Fruit fly (Drosophila melanogaster) whole organism, prepupa: ENCODE data around the gene CG7912.

Source experiments
- Blimp-1 ChIP-seq: fragments of 200-800 bp; sonication (Bioruptor generic); optimal IDR thresholded peaks from 3 replicates; lab custom pipeline; 2017; ENCODE audit warnings: missing biosample characterization, missing genetic modification characterization, mild to moderate bottlenecking, moderate library complexity, missing genetic modification reagents
- CG10631 ChIP-seq: fragments of 200-800 bp; sonication (Bioruptor generic); optimal IDR thresholded peaks from 2 replicates; lab custom pipeline; 2016; ENCODE audit warnings: missing biosample characterization, missing genetic modification characterization
- CG10669 ChIP-seq: fragments of 200-800 bp; sonication (Bioruptor generic); optimal IDR thresholded peaks from 3 replicates; lab custom pipeline; 2018; ENCODE audit warnings: missing biosample characterization, mild to moderate bottlenecking, missing genetic modification characterization, moderate library complexity
- CG11294 ChIP-seq: fragments of 200-800 bp; sonication (Bioruptor generic); IDR thresholded peaks from 2 replicates; pipeline ENCODE4 v1.3.6; 2022; ENCODE audit warnings: missing biosample characterization, missing genetic modification characterization
- CG11762 ChIP-seq: fragments of 200-800 bp; sonication (Bioruptor generic); optimal IDR thresholded peaks from 3 replicates; lab custom pipeline; 2016; ENCODE audit warnings: missing biosample characterization, missing genetic modification characterization; ENCODE audit not compliant: insufficient read depth
- CG11902 ChIP-seq: fragments of 200-800 bp; sonication (Bioruptor generic); optimal IDR thresholded peaks from 3 replicates; lab custom pipeline; 2016; ENCODE audit warnings: missing biosample characterization, missing genetic modification characterization
- CG15336 ChIP-seq: fragments of 200-800 bp; sonication (Bioruptor generic); IDR thresholded peaks from 2 replicates; pipeline ENCODE4 v1.3.6; 2022; ENCODE audit warnings: missing biosample characterization, missing genetic modification characterization
- CG1621 ChIP-seq: fragments of 200-800 bp; sonication (Bioruptor generic); optimal IDR thresholded peaks from 3 replicates; lab custom pipeline; 2018; ENCODE audit warnings: missing biosample characterization, mild to moderate bottlenecking, missing genetic modification characterization
- CG3032 ChIP-seq: fragments of 200-800 bp; optimal IDR thresholded peaks from 2 replicates; lab custom pipeline; 2019; ENCODE audit warnings: missing biosample characterization, mild to moderate bottlenecking, missing genetic modification characterization, moderate library complexity
- CG31627 ChIP-seq: fragments of 200-800 bp; sonication (Bioruptor generic); optimal IDR thresholded peaks from 3 replicates; lab custom pipeline; 2016; ENCODE audit warnings: missing biosample characterization, missing genetic modification characterization
- CG32006 ChIP-seq: fragments of 200-800 bp; sonication (Bioruptor generic); optimal IDR thresholded peaks from 3 replicates; lab custom pipeline; 2017; ENCODE audit warnings: missing biosample characterization, mild to moderate bottlenecking, missing genetic modification characterization
- CG34406 ChIP-seq: fragments of 200-800 bp; sonication (Bioruptor generic); optimal IDR thresholded peaks from 3 replicates; lab custom pipeline; 2016; ENCODE audit warnings: missing biosample characterization, missing genetic modification characterization
- CG3919 ChIP-seq: fragments of 200-800 bp; sonication (Bioruptor generic); optimal IDR thresholded peaks from 3 replicates; lab custom pipeline; 2016; ENCODE audit warnings: missing biosample characterization, missing genetic modification characterization
- CG6163 ChIP-seq: fragments of 200-800 bp; sonication (Bioruptor generic); IDR thresholded peaks from 3 replicates; pipeline ENCODE4 v1.3.6; 2022; ENCODE audit warnings: missing biosample characterization, missing genetic modification characterization
- CG6276 ChIP-seq: fragments of 200-800 bp; sonication (Bioruptor generic); optimal IDR thresholded peaks from 2 replicates; lab custom pipeline; 2017; ENCODE audit warnings: missing biosample characterization, mild to moderate bottlenecking, missing genetic modification characterization
- CG6792 ChIP-seq: fragments of 200-800 bp; sonication (Bioruptor generic); optimal IDR thresholded peaks from 3 replicates; lab custom pipeline; 2016; ENCODE audit warnings: missing biosample characterization, missing genetic modification characterization
- CG6808 ChIP-seq: fragments of 200-800 bp; sonication (Bioruptor generic); optimal IDR thresholded peaks from 3 replicates; lab custom pipeline; 2017; ENCODE audit warnings: missing biosample characterization, missing genetic modification characterization, mild to moderate bottlenecking, moderate library complexity, missing genetic modification reagents
- CG6854 ChIP-seq: fragments of 200-800 bp; sonication (Bioruptor generic); optimal IDR thresholded peaks from 2 replicates; lab custom pipeline; 2017; ENCODE audit warnings: missing biosample characterization, mild to moderate bottlenecking, missing genetic modification characterization
- CG7368 ChIP-seq: fragments of 200-800 bp; sonication (Bioruptor generic); optimal IDR thresholded peaks from 3 replicates; lab custom pipeline; 2016; ENCODE audit warnings: missing biosample characterization, missing genetic modification characterization
- CG8119 ChIP-seq: fragments of 200-800 bp; sonication (Bioruptor generic); IDR thresholded peaks from 3 replicates; pipeline ENCODE4 v1.3.6; 2022; ENCODE audit warnings: missing biosample characterization, missing genetic modification characterization
- CG8319 ChIP-seq: fragments of 200-800 bp; sonication (Bioruptor generic); optimal IDR thresholded peaks from 3 replicates; lab custom pipeline; 2016; ENCODE audit warnings: missing biosample characterization, missing genetic modification characterization
- CG8632 ChIP-seq: fragments of 200-800 bp; sonication (Bioruptor generic); optimal IDR thresholded peaks from 3 replicates; lab custom pipeline; 2016; ENCODE audit warnings: missing biosample characterization, missing genetic modification characterization
- CG9139 ChIP-seq: fragments of 200-800 bp; sonication (Bioruptor generic); optimal IDR thresholded peaks from 3 replicates; lab custom pipeline; 2017; ENCODE audit warnings: missing biosample characterization, mild to moderate bottlenecking, missing genetic modification characterization
- Eip75B ChIP-seq: fragments of 200-800 bp; sonication (Bioruptor generic); optimal IDR thresholded peaks from 3 replicates; lab custom pipeline; 2016; ENCODE audit warnings: missing biosample characterization, missing genetic modification characterization
- Eip93F ChIP-seq: fragments of 200-800 bp; sonication (Bioruptor generic); optimal IDR thresholded peaks from 2 replicates; lab custom pipeline; 2016; ENCODE audit warnings: missing biosample characterization, mild to moderate bottlenecking, missing genetic modification characterization
- Ets21C ChIP-seq: fragments of 200-800 bp; sonication (Bioruptor generic); optimal IDR thresholded peaks from 3 replicates; lab custom pipeline; 2016; ENCODE audit warnings: missing biosample characterization, missing genetic modification characterization
- Ets96B ChIP-seq: fragments of 200-800 bp; optimal IDR thresholded peaks from 2 replicates; lab custom pipeline; 2019; ENCODE audit warnings: missing biosample characterization, mild to moderate bottlenecking, missing genetic modification characterization, moderate library complexity
- Gug ChIP-seq: fragments of 200-800 bp; sonication (Bioruptor generic); IDR thresholded peaks from 2 replicates; pipeline ENCODE4 v1.3.6; 2022; ENCODE audit warnings: missing biosample characterization, missing genetic modification characterization
- Hr38 ChIP-seq: sonication (Bioruptor generic); optimal IDR thresholded peaks from 2 replicates; lab custom pipeline; 2016; ENCODE audit warnings: missing biosample characterization, missing genetic modification characterization
- Hr39 ChIP-seq: fragments of 200-800 bp; sonication (Bioruptor generic); optimal IDR thresholded peaks from 2 replicates; lab custom pipeline; 2016; ENCODE audit warnings: missing biosample characterization, missing genetic modification characterization
- Hr4 ChIP-seq: fragments of 200-800 bp; sonication (Bioruptor generic); optimal IDR thresholded peaks from 3 replicates; lab custom pipeline; 2016; ENCODE audit warnings: missing biosample characterization, missing genetic modification characterization
- Lpt ChIP-seq: fragments of 200-800 bp; sonication (Bioruptor generic); optimal IDR thresholded peaks from 3 replicates; lab custom pipeline; 2016; ENCODE audit warnings: missing biosample characterization, missing genetic modification characterization
- Met ChIP-seq: fragments of 200-800 bp; sonication (Bioruptor generic); optimal IDR thresholded peaks from 3 replicates; lab custom pipeline; 2016; ENCODE audit warnings: missing biosample characterization, missing genetic modification characterization
- OdsH ChIP-seq: fragments of 200-800 bp; sonication (Bioruptor generic); optimal IDR thresholded peaks from 3 replicates; lab custom pipeline; 2016; ENCODE audit warnings: missing biosample characterization, missing genetic modification characterization
- Smox ChIP-seq: fragments of 200-800 bp; sonication (Bioruptor generic); optimal IDR thresholded peaks from 3 replicates; lab custom pipeline; 2016; ENCODE audit warnings: missing biosample characterization, missing genetic modification characterization
- Sox102F ChIP-seq: fragments of 200-800 bp; sonication (Bioruptor generic); optimal IDR thresholded peaks from 2 replicates; lab custom pipeline; 2016; ENCODE audit warnings: missing biosample characterization, mild to moderate bottlenecking, missing genetic modification characterization
- Sox14 ChIP-seq: fragments of 200-800 bp; sonication (Bioruptor generic); optimal IDR thresholded peaks from 3 replicates; lab custom pipeline; 2016; ENCODE audit warnings: missing biosample characterization, missing genetic modification characterization
- Sox15 ChIP-seq: fragments of 200-800 bp; sonication (Bioruptor generic); optimal IDR thresholded peaks from 3 replicates; lab custom pipeline; 2016; ENCODE audit warnings: missing biosample characterization, missing genetic modification characterization
- achi ChIP-seq: fragments of 200-800 bp; sonication (Bioruptor generic); optimal IDR thresholded peaks from 3 replicates; lab custom pipeline; 2016; ENCODE audit warnings: missing biosample characterization, missing genetic modification characterization
- acj6 ChIP-seq: fragments of 200-800 bp; sonication (Bioruptor generic); optimal IDR thresholded peaks from 3 replicates; lab custom pipeline; 2016; ENCODE audit warnings: missing biosample characterization, missing genetic modification characterization
- dac ChIP-seq: fragments of 200-800 bp; sonication (Bioruptor generic); optimal IDR thresholded peaks from 2 replicates; lab custom pipeline; 2017; ENCODE audit warnings: missing biosample characterization, mild to moderate bottlenecking, missing genetic modification characterization
- dsx ChIP-seq: fragments of 200-800 bp; optimal IDR thresholded peaks from 3 replicates; lab custom pipeline; 2019; ENCODE audit warnings: missing biosample characterization, mild to moderate bottlenecking, missing genetic modification characterization, moderate library complexity; ENCODE audit not compliant: poor library complexity, severe bottlenecking
- eg ChIP-seq: fragments of 200-800 bp; sonication (Bioruptor generic); IDR thresholded peaks from 3 replicates; pipeline ENCODE4 v1.3.6; 2022; ENCODE audit warnings: missing biosample characterization, missing genetic modification characterization
- esn ChIP-seq: fragments of 200-800 bp; sonication (Bioruptor generic); optimal IDR thresholded peaks from 2 replicates; lab custom pipeline; 2016; ENCODE audit warnings: missing biosample characterization, mild to moderate bottlenecking, missing genetic modification characterization, moderate library complexity
- fd85E ChIP-seq: fragments of 200-800 bp; sonication (Bioruptor generic); optimal IDR thresholded peaks from 3 replicates; lab custom pipeline; 2016; ENCODE audit warnings: missing biosample characterization, missing genetic modification characterization
- lz ChIP-seq: fragments of 200-800 bp; sonication (Bioruptor generic); optimal IDR thresholded peaks from 3 replicates; lab custom pipeline; 2016; ENCODE audit warnings: missing biosample characterization, missing genetic modification characterization
- net ChIP-seq: fragments of 200-800 bp; sonication (Bioruptor generic); optimal IDR thresholded peaks from 3 replicates; lab custom pipeline; 2016; ENCODE audit warnings: missing biosample characterization, missing genetic modification characterization
- pdm3 ChIP-seq: fragments of 200-800 bp; sonication (Bioruptor generic); optimal IDR thresholded peaks from 3 replicates; lab custom pipeline; 2016; ENCODE audit warnings: missing biosample characterization, missing genetic modification characterization
- salr ChIP-seq, 2 experiments: fragments of 200-800 bp; sonication (Bioruptor generic); optimal IDR thresholded peaks; 3 replicates each; lab custom pipeline; 2016 to 2018; ENCODE audit warnings: missing biosample characterization in 2 of 2, missing genetic modification characterization in 2 of 2, mild to moderate bottlenecking in 1 of 2
- ss ChIP-seq, 2 experiments: fragments of 200-800 bp; sonication (Bioruptor generic); optimal IDR thresholded peaks; 2 replicates in 1 of 2; 3 replicates in 1 of 2; lab custom pipeline; 2017 to 2018; ENCODE audit warnings: mild to moderate bottlenecking in 2 of 2, missing biosample characterization in 2 of 2, missing genetic modification characterization in 2 of 2, moderate library complexity in 1 of 2
- svp ChIP-seq: fragments of 200-800 bp; sonication (Bioruptor generic); peaks from one replicate; lab custom pipeline; 2016; ENCODE audit warnings: missing biosample characterization, missing genetic modification characterization
- topi ChIP-seq: fragments of 200-800 bp; sonication (Bioruptor generic); optimal IDR thresholded peaks from 3 replicates; lab custom pipeline; 2016; ENCODE audit warnings: missing biosample characterization, missing genetic modification characterization
- vri ChIP-seq: fragments of 200-800 bp; sonication (Bioruptor generic); optimal IDR thresholded peaks from 3 replicates; lab custom pipeline; 2016; ENCODE audit warnings: missing biosample characterization, mild to moderate bottlenecking, missing genetic modification characterization

Gene CG7912

DNA sequence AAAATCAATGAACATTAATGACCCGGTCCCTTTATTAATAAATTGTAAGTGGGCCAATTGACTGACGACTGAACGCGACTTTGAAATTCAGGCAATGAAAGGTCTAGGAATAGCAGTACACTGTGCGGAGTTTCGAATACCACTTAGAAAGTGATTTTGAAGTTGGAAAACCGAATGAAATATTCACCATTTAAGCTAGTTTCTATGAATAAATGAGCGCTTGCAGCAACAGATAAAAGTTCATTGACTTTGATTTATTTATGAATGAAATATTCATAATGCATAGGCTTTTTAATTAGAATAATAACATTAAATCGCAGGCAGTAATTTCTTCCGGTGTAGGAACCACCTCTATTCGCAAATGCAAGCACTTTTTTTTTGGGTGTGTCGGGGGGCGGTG lies 12.0 kb upstream of the CG7912 start:
- no peak for TF ChIP-seq OdsH (GFP tag; lab: Kevin White, UChicago)
- TF ChIP-seq fd85E (GFP tag; lab: Kevin White, UChicago): no peak
- TF ChIP-seq dac (GFP tag; lab: Kevin White, UChicago): peak; percentile 13
- TF ChIP-seq Sox14 (GFP tag; lab: Kevin White, UChicago): peak; percentile 7
- peak; percentile 74; the same call in 2 of the 3 replicates for TF ChIP-seq CG6163 (GFP tag; lab: Robert Waterston, UW)
- TF ChIP-seq CG7368: no peak
- TF ChIP-seq Lpt: no peak
- TF ChIP-seq acj6: peak; percentile 9
- peak; percentile 1 for TF ChIP-seq achi (GFP tag; lab: Kevin White, UChicago)
- peak; percentile 14 for TF ChIP-seq Smox (GFP tag; lab: Kevin White, UChicago)
- TF ChIP-seq esn (GFP tag; lab: Kevin White, UChicago): peak; percentile 18
- peak; percentile 31 for TF ChIP-seq CG3919 (GFP tag; lab: Kevin White, UChicago)
- no peak for TF ChIP-seq CG6808 (GFP tag; lab: Kevin White, UChicago)
- no peak for TF ChIP-seq CG9139 (GFP tag; lab: Kevin White, UChicago)
- no peak for TF ChIP-seq Hr38 (GFP tag; lab: Kevin White, UChicago)
- peak; percentile 23 for TF ChIP-seq CG3032 (tag; lab: Kevin White, UChicago)
- TF ChIP-seq CG32006: peak; percentile 62
- peak; percentile 56 for TF ChIP-seq CG6276 (GFP tag; lab: Kevin White, UChicago)
- TF ChIP-seq CG1621 (tag; lab: Kevin White, UChicago): no peak
- peak; percentile 8 for TF ChIP-seq Hr39 (GFP tag; lab: Kevin White, UChicago)
- TF ChIP-seq topi (GFP tag; lab: Kevin White, UChicago): peak; percentile 12
- no peak for TF ChIP-seq Ets21C
- peak; percentile 12; the same call in 1 of the 2 replicates for TF ChIP-seq CG11294 (GFP tag; lab: Robert Waterston, UW)
- TF ChIP-seq CG8119 (GFP tag; lab: Robert Waterston, UW): peak; percentile 52
- TF ChIP-seq lz (GFP tag; lab: Kevin White, UChicago): peak; percentile 11
- TF ChIP-seq Sox15: no peak
- TF ChIP-seq svp (GFP tag; lab: Kevin White, UChicago): peak; percentile 52
- TF ChIP-seq CG15336 (GFP tag; lab: Robert Waterston, UW): peak; percentile 72
- TF ChIP-seq eg (GFP tag; lab: Robert Waterston, UW): peak; percentile 86
- no peak for TF ChIP-seq CG11762 (GFP tag; lab: Kevin White, UChicago)
- peak; percentile 50; the same call in 1 of the 2 replicates for TF ChIP-seq Gug (GFP tag; lab: Robert Waterston, UW)
- no peak for TF ChIP-seq CG31627 (GFP tag; lab: Kevin White, UChicago)
- TF ChIP-seq Eip93F (GFP tag; lab: Kevin White, UChicago): no peak
- peak; percentile 24 for TF ChIP-seq CG6792 (GFP tag; lab: Kevin White, UChicago)
- TF ChIP-seq ss (GFP tag; optimal IDR thresholded peaks at IDR 0.05; lab: Kevin White, UChicago): peak in 1 of 2 experiments; percentile 18
- no peak for TF ChIP-seq CG11902 (GFP tag; lab: Kevin White, UChicago)
- no peak for TF ChIP-seq CG8319 (GFP tag; lab: Kevin White, UChicago)
- no peak for TF ChIP-seq CG6854 (GFP tag; lab: Kevin White, UChicago)
- peak; percentile 12 for TF ChIP-seq CG10631 (GFP tag; lab: Kevin White, UChicago)
- TF ChIP-seq Met (GFP tag; lab: Kevin White, UChicago): peak; percentile 31
- TF ChIP-seq CG34406: peak; percentile 17
- no peak for TF ChIP-seq Eip75B (GFP tag; lab: Kevin White, UChicago)
- no peak for TF ChIP-seq pdm3 (GFP tag; lab: Kevin White, UChicago)
- TF ChIP-seq CG8632: no peak
- TF ChIP-seq dsx: no peak
- no peak for TF ChIP-seq Blimp-1 (GFP tag; lab: Kevin White, UChicago)
- no peak for TF ChIP-seq Ets96B
- TF ChIP-seq net (GFP tag; lab: Kevin White, UChicago): peak; percentile 33
- peak; percentile 9 for TF ChIP-seq CG10669
- no peak for TF ChIP-seq vri
- TF ChIP-seq Hr4 (GFP tag; lab: Kevin White, UChicago): no peak
- no peak for TF ChIP-seq salr (GFP tag; optimal IDR thresholded peaks at IDR 0.05; lab: Kevin White, UChicago)
- TF ChIP-seq Sox102F: peak; percentile 24
